Fruit fly (Drosophila melanogaster) whole organism, adult: ENCODE results near the gene p24-2.

Source experiments
- CG11617 ChIP-seq: fragments of 200-800 bp; sonication (Bioruptor generic); optimal IDR thresholded peaks from 2 replicates; lab custom pipeline; 2017; ENCODE audit warnings: mild to moderate bottlenecking, missing biosample characterization, missing genetic modification reagents, missing genetic modification characterization
- CG12768 ChIP-seq: fragments of 200-800 bp; sonication (Bioruptor generic); optimal IDR thresholded peaks from 2 replicates; lab custom pipeline; 2017; ENCODE audit warnings: missing biosample characterization, missing genetic modification characterization, mild to moderate bottlenecking, moderate library complexity, missing genetic modification reagents
- CG5204 ChIP-seq: fragments of 200-800 bp; sonication (Bioruptor generic); optimal IDR thresholded peaks from 2 replicates; lab custom pipeline; 2016; ENCODE audit warnings: missing biosample characterization, missing genetic modification characterization
- Clk ChIP-seq: fragments of 200-800 bp; sonication (Bioruptor generic); optimal IDR thresholded peaks from 2 replicates; lab custom pipeline; 2017; ENCODE audit warnings: missing biosample characterization, missing genetic modification characterization
- Mnt ChIP-seq: fragments of 200-800 bp; sonication (Bioruptor generic); optimal IDR thresholded peaks from 2 replicates; lab custom pipeline; 2016; ENCODE audit warnings: missing biosample characterization, mild to moderate bottlenecking, missing genetic modification characterization
- cic ChIP-seq: fragments of 200-800 bp; sonication (Bioruptor generic); optimal IDR thresholded peaks from 2 replicates; lab custom pipeline; 2017; ENCODE audit warnings: missing biosample characterization, mild to moderate bottlenecking, missing genetic modification characterization, moderate library complexity
- toe ChIP-seq: fragments of 200-800 bp; sonication (Bioruptor generic); optimal IDR thresholded peaks from 2 replicates; lab custom pipeline; 2016; ENCODE audit warnings: missing biosample characterization, missing genetic modification characterization

DNA sequence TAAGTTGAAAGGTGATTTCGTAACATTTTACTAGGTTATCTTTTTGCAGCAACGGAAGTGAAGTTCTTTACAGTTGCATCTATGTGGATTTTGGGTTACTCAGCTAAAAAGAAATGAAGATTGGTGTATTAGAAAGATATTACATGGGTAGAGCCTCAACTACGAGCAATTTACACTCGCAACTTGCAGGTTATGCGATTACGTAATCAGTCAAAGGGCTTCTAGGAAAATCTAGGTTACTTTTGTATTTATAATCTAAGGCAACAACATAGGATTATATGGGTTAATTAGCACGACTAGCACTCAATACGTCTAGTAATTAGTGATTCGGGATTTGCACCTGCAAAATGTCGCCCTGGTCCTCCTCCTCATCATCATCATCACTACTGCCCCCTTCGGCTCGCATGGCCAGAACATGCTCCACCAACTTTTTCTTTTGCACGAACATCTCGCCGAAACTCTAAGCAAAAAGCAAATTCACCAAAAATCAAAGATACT lies 18.3 kb downstream of the p24-2 start, which contains the start of gene Dhc1:
- TF ChIP-seq Mnt (GFP tag; lab: Kevin White, UChicago) (no peak), CG5204 (GFP tag; lab: Kevin White, UChicago) (no peak), cic (GFP tag; lab: Kevin White, UChicago) (no peak), CG11617 (no peak), CG12768 (GFP tag; lab: Kevin White, UChicago) (no peak), toe (GFP tag; lab: Kevin White, UChicago) (no peak), Clk (GFP tag; lab: Kevin White, UChicago) (no peak)
